Fruit fly (Drosophila melanogaster) whole organism, prepupa: ENCODE measurements around the gene slmb.

Source experiments
- Blimp-1 ChIP-seq: fragments of 200-800 bp; sonication (Bioruptor generic); optimal IDR thresholded peaks from 3 replicates; lab custom pipeline; 2017; ENCODE audit warnings: missing biosample characterization, missing genetic modification characterization, mild to moderate bottlenecking, moderate library complexity, missing genetic modification reagents
- CG15336 ChIP-seq: fragments of 200-800 bp; sonication (Bioruptor generic); IDR thresholded peaks from 2 replicates; pipeline ENCODE4 v1.3.6; 2022; ENCODE audit warnings: missing biosample characterization, missing genetic modification characterization
- CG1621 ChIP-seq: fragments of 200-800 bp; sonication (Bioruptor generic); optimal IDR thresholded peaks from 3 replicates; lab custom pipeline; 2018; ENCODE audit warnings: missing biosample characterization, mild to moderate bottlenecking, missing genetic modification characterization
- CG16779 ChIP-seq: fragments of 200-800 bp; sonication (Bioruptor generic); optimal IDR thresholded peaks from 3 replicates; lab custom pipeline; 2017; ENCODE audit warnings: missing biosample characterization, mild to moderate bottlenecking, missing genetic modification characterization
- CG3032 ChIP-seq: fragments of 200-800 bp; optimal IDR thresholded peaks from 2 replicates; lab custom pipeline; 2019; ENCODE audit warnings: missing biosample characterization, mild to moderate bottlenecking, missing genetic modification characterization, moderate library complexity
- CG31627 ChIP-seq: fragments of 200-800 bp; sonication (Bioruptor generic); optimal IDR thresholded peaks from 3 replicates; lab custom pipeline; 2016; ENCODE audit warnings: missing biosample characterization, missing genetic modification characterization
- CG34406 ChIP-seq: fragments of 200-800 bp; sonication (Bioruptor generic); optimal IDR thresholded peaks from 3 replicates; lab custom pipeline; 2016; ENCODE audit warnings: missing biosample characterization, missing genetic modification characterization
- CG4318 ChIP-seq: fragments of 200-800 bp; sonication (Bioruptor generic); optimal IDR thresholded peaks from 3 replicates; lab custom pipeline; 2017; ENCODE audit warnings: missing biosample characterization, mild to moderate bottlenecking, missing genetic modification characterization
- CG6163 ChIP-seq: fragments of 200-800 bp; sonication (Bioruptor generic); IDR thresholded peaks from 3 replicates; pipeline ENCODE4 v1.3.6; 2022; ENCODE audit warnings: missing biosample characterization, missing genetic modification characterization
- CG6276 ChIP-seq: fragments of 200-800 bp; sonication (Bioruptor generic); optimal IDR thresholded peaks from 2 replicates; lab custom pipeline; 2017; ENCODE audit warnings: missing biosample characterization, mild to moderate bottlenecking, missing genetic modification characterization
- CG6792 ChIP-seq: fragments of 200-800 bp; sonication (Bioruptor generic); optimal IDR thresholded peaks from 3 replicates; lab custom pipeline; 2016; ENCODE audit warnings: missing biosample characterization, missing genetic modification characterization
- CG6854 ChIP-seq: fragments of 200-800 bp; sonication (Bioruptor generic); optimal IDR thresholded peaks from 2 replicates; lab custom pipeline; 2017; ENCODE audit warnings: missing biosample characterization, mild to moderate bottlenecking, missing genetic modification characterization
- CG7368 ChIP-seq: fragments of 200-800 bp; sonication (Bioruptor generic); optimal IDR thresholded peaks from 3 replicates; lab custom pipeline; 2016; ENCODE audit warnings: missing biosample characterization, missing genetic modification characterization
- CG8119 ChIP-seq: fragments of 200-800 bp; sonication (Bioruptor generic); IDR thresholded peaks from 3 replicates; pipeline ENCODE4 v1.3.6; 2022; ENCODE audit warnings: missing biosample characterization, missing genetic modification characterization
- CG8319 ChIP-seq: fragments of 200-800 bp; sonication (Bioruptor generic); optimal IDR thresholded peaks from 3 replicates; lab custom pipeline; 2016; ENCODE audit warnings: missing biosample characterization, missing genetic modification characterization
- CG8632 ChIP-seq: fragments of 200-800 bp; sonication (Bioruptor generic); optimal IDR thresholded peaks from 3 replicates; lab custom pipeline; 2016; ENCODE audit warnings: missing biosample characterization, missing genetic modification characterization
- CG9139 ChIP-seq: fragments of 200-800 bp; sonication (Bioruptor generic); optimal IDR thresholded peaks from 3 replicates; lab custom pipeline; 2017; ENCODE audit warnings: missing biosample characterization, mild to moderate bottlenecking, missing genetic modification characterization
- Eip75B ChIP-seq: fragments of 200-800 bp; sonication (Bioruptor generic); optimal IDR thresholded peaks from 3 replicates; lab custom pipeline; 2016; ENCODE audit warnings: missing biosample characterization, missing genetic modification characterization
- Eip78C ChIP-seq: fragments of 200-800 bp; sonication (Bioruptor generic); peaks from one replicate; lab custom pipeline; 2016; ENCODE audit warnings: missing biosample characterization, missing genetic modification characterization
- Ets21C ChIP-seq: fragments of 200-800 bp; sonication (Bioruptor generic); optimal IDR thresholded peaks from 3 replicates; lab custom pipeline; 2016; ENCODE audit warnings: missing biosample characterization, missing genetic modification characterization
- Ets96B ChIP-seq: fragments of 200-800 bp; optimal IDR thresholded peaks from 2 replicates; lab custom pipeline; 2019; ENCODE audit warnings: missing biosample characterization, mild to moderate bottlenecking, missing genetic modification characterization, moderate library complexity
- Gug ChIP-seq: fragments of 200-800 bp; sonication (Bioruptor generic); IDR thresholded peaks from 2 replicates; pipeline ENCODE4 v1.3.6; 2022; ENCODE audit warnings: missing biosample characterization, missing genetic modification characterization
- Hr38 ChIP-seq: sonication (Bioruptor generic); optimal IDR thresholded peaks from 2 replicates; lab custom pipeline; 2016; ENCODE audit warnings: missing biosample characterization, missing genetic modification characterization
- Hr39 ChIP-seq: fragments of 200-800 bp; sonication (Bioruptor generic); optimal IDR thresholded peaks from 2 replicates; lab custom pipeline; 2016; ENCODE audit warnings: missing biosample characterization, missing genetic modification characterization
- Lpt ChIP-seq: fragments of 200-800 bp; sonication (Bioruptor generic); optimal IDR thresholded peaks from 3 replicates; lab custom pipeline; 2016; ENCODE audit warnings: missing biosample characterization, missing genetic modification characterization
- Met ChIP-seq: fragments of 200-800 bp; sonication (Bioruptor generic); optimal IDR thresholded peaks from 3 replicates; lab custom pipeline; 2016; ENCODE audit warnings: missing biosample characterization, missing genetic modification characterization
- OdsH ChIP-seq: fragments of 200-800 bp; sonication (Bioruptor generic); optimal IDR thresholded peaks from 3 replicates; lab custom pipeline; 2016; ENCODE audit warnings: missing biosample characterization, missing genetic modification characterization
- Smox ChIP-seq: fragments of 200-800 bp; sonication (Bioruptor generic); optimal IDR thresholded peaks from 3 replicates; lab custom pipeline; 2016; ENCODE audit warnings: missing biosample characterization, missing genetic modification characterization
- Sox102F ChIP-seq: fragments of 200-800 bp; sonication (Bioruptor generic); optimal IDR thresholded peaks from 2 replicates; lab custom pipeline; 2016; ENCODE audit warnings: missing biosample characterization, mild to moderate bottlenecking, missing genetic modification characterization
- Sox15 ChIP-seq: fragments of 200-800 bp; sonication (Bioruptor generic); optimal IDR thresholded peaks from 3 replicates; lab custom pipeline; 2016; ENCODE audit warnings: missing biosample characterization, missing genetic modification characterization
- acj6 ChIP-seq: fragments of 200-800 bp; sonication (Bioruptor generic); optimal IDR thresholded peaks from 3 replicates; lab custom pipeline; 2016; ENCODE audit warnings: missing biosample characterization, missing genetic modification characterization
- cyc ChIP-seq: fragments of 200-800 bp; sonication (Bioruptor generic); optimal IDR thresholded peaks from 3 replicates; lab custom pipeline; 2016; ENCODE audit warnings: missing biosample characterization, missing genetic modification characterization
- dac ChIP-seq: fragments of 200-800 bp; sonication (Bioruptor generic); optimal IDR thresholded peaks from 2 replicates; lab custom pipeline; 2017; ENCODE audit warnings: missing biosample characterization, mild to moderate bottlenecking, missing genetic modification characterization
- dsx ChIP-seq: fragments of 200-800 bp; optimal IDR thresholded peaks from 3 replicates; lab custom pipeline; 2019; ENCODE audit warnings: missing biosample characterization, mild to moderate bottlenecking, missing genetic modification characterization, moderate library complexity; ENCODE audit not compliant: poor library complexity, severe bottlenecking
- eg ChIP-seq: fragments of 200-800 bp; sonication (Bioruptor generic); IDR thresholded peaks from 3 replicates; pipeline ENCODE4 v1.3.6; 2022; ENCODE audit warnings: missing biosample characterization, missing genetic modification characterization
- esn ChIP-seq: fragments of 200-800 bp; sonication (Bioruptor generic); optimal IDR thresholded peaks from 2 replicates; lab custom pipeline; 2016; ENCODE audit warnings: missing biosample characterization, mild to moderate bottlenecking, missing genetic modification characterization, moderate library complexity
- fd59A ChIP-seq: fragments of 200-800 bp; sonication (Bioruptor generic); optimal IDR thresholded peaks from 2 replicates; lab custom pipeline; 2017; ENCODE audit warnings: missing biosample characterization, mild to moderate bottlenecking, missing genetic modification characterization, missing genetic modification reagents
- fd85E ChIP-seq: fragments of 200-800 bp; sonication (Bioruptor generic); optimal IDR thresholded peaks from 3 replicates; lab custom pipeline; 2016; ENCODE audit warnings: missing biosample characterization, missing genetic modification characterization
- fkh ChIP-seq: fragments of 200-800 bp; sonication (Bioruptor generic); optimal IDR thresholded peaks from 3 replicates; lab custom pipeline; 2017; ENCODE audit warnings: missing biosample characterization, mild to moderate bottlenecking, missing genetic modification characterization, moderate library complexity
- lz ChIP-seq: fragments of 200-800 bp; sonication (Bioruptor generic); optimal IDR thresholded peaks from 3 replicates; lab custom pipeline; 2016; ENCODE audit warnings: missing biosample characterization, missing genetic modification characterization
- salr ChIP-seq, 2 experiments: fragments of 200-800 bp; sonication (Bioruptor generic); optimal IDR thresholded peaks; 3 replicates each; lab custom pipeline; 2016 to 2018; ENCODE audit warnings: missing biosample characterization in 2 of 2, missing genetic modification characterization in 2 of 2, mild to moderate bottlenecking in 1 of 2
- spab ChIP-seq: fragments of 200-800 bp; sonication (Bioruptor generic); optimal IDR thresholded peaks from 2 replicates; lab custom pipeline; 2017; ENCODE audit warnings: missing biosample characterization, mild to moderate bottlenecking, missing genetic modification characterization, missing genetic modification reagents
- ss ChIP-seq, 2 experiments: fragments of 200-800 bp; sonication (Bioruptor generic); optimal IDR thresholded peaks; 2 replicates in 1 of 2; 3 replicates in 1 of 2; lab custom pipeline; 2017 to 2018; ENCODE audit warnings: mild to moderate bottlenecking in 2 of 2, missing biosample characterization in 2 of 2, missing genetic modification characterization in 2 of 2, moderate library complexity in 1 of 2
- svp ChIP-seq: fragments of 200-800 bp; sonication (Bioruptor generic); peaks from one replicate; lab custom pipeline; 2016; ENCODE audit warnings: missing biosample characterization, missing genetic modification characterization
- topi ChIP-seq: fragments of 200-800 bp; sonication (Bioruptor generic); optimal IDR thresholded peaks from 3 replicates; lab custom pipeline; 2016; ENCODE audit warnings: missing biosample characterization, missing genetic modification characterization

Gene slmb

DNA sequence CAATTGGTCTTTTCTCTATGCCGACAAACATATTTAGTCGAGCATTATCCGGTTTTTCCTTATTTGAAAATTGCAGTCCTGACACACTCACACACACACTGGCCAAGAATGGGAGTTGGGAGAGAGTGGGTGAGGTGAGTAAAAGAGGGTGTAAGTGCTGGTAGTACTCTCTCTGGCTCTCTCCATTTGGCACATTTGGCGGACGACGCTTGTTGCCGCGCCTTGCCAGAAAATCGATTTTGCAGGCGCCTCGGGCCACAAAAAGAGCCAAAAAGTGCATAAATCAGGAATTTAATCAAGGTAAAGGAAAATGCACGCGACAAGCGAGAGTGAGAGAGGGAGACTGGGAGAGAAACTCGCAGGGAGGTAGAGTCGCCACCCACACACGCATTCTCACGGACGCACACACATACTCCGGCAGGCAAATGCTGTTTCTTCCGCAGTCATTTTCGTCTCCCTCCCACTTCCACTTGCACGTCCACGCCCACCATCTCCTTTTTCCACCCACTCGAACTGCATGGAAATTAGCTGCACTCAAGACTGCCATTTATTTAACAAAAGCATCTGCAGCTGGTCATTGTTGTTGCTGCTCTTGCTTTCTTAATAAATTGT, 30.6 kb downstream of the slmb start:
- TF ChIP-seq Eip78C (GFP tag; lab: Kevin White, UChicago) (peak; percentile 2), CG6854 (GFP tag; lab: Kevin White, UChicago) (peak; percentile 29), Gug (GFP tag; lab: Robert Waterston, UW) (no peak), CG6163 (GFP tag; lab: Robert Waterston, UW) (no peak), CG8119 (GFP tag; lab: Robert Waterston, UW) (no peak), spab (no peak), Blimp-1 (peak; percentile 28), eg (GFP tag; lab: Robert Waterston, UW) (no peak), CG4318 (GFP tag; lab: Kevin White, UChicago) (no peak), dsx (no peak), CG6276 (GFP tag; lab: Kevin White, UChicago) (no peak), esn (no peak), OdsH (GFP tag; lab: Kevin White, UChicago) (no peak), Smox (GFP tag; lab: Kevin White, UChicago) (no peak), Lpt (GFP tag; lab: Kevin White, UChicago) (no peak), Hr39 (GFP tag; lab: Kevin White, UChicago) (no peak), CG8632 (GFP tag; lab: Kevin White, UChicago) (no peak), svp (no peak), lz (no peak), fd85E (GFP tag; lab: Kevin White, UChicago) (no peak), topi (GFP tag; lab: Kevin White, UChicago) (no peak), acj6 (GFP tag; lab: Kevin White, UChicago) (no peak), CG15336 (GFP tag; lab: Robert Waterston, UW) (peak; percentile 39; the same call in 1 of the 2 replicates), Met (no peak), dac (GFP tag; lab: Kevin White, UChicago) (no peak), CG9139 (GFP tag; lab: Kevin White, UChicago) (no peak), fd59A (GFP tag; lab: Kevin White, UChicago) (no peak), Hr38 (GFP tag; lab: Kevin White, UChicago) (no peak), CG7368 (no peak), fkh (GFP tag; lab: Kevin White, UChicago) (no peak), Sox15 (no peak), CG8319 (GFP tag; lab: Kevin White, UChicago) (no peak), Eip75B (GFP tag; lab: Kevin White, UChicago) (no peak), CG16779 (tag; lab: Kevin White, UChicago) (no peak), Ets96B (tag; lab: Kevin White, UChicago) (no peak), Ets21C (GFP tag; lab: Kevin White, UChicago) (no peak), cyc (GFP tag; lab: Kevin White, UChicago) (no peak), CG1621 (tag; lab: Kevin White, UChicago) (no peak), salr (GFP tag; optimal IDR thresholded peaks at IDR 0.05; lab: Kevin White, UChicago) (no peak), CG34406 (GFP tag; lab: Kevin White, UChicago) (no peak), CG31627 (no peak), CG6792 (no peak), Sox102F (GFP tag; lab: Kevin White, UChicago) (no peak), ss (GFP tag; optimal IDR thresholded peaks at IDR 0.05; lab: Kevin White, UChicago) (peak in 1 of 2 experiments; percentile 28), CG3032 (tag; lab: Kevin White, UChicago) (no peak)
